Fruit fly (Drosophila melanogaster): ENCODE results near the gene RpL27.

RpL27 gene

DNA sequence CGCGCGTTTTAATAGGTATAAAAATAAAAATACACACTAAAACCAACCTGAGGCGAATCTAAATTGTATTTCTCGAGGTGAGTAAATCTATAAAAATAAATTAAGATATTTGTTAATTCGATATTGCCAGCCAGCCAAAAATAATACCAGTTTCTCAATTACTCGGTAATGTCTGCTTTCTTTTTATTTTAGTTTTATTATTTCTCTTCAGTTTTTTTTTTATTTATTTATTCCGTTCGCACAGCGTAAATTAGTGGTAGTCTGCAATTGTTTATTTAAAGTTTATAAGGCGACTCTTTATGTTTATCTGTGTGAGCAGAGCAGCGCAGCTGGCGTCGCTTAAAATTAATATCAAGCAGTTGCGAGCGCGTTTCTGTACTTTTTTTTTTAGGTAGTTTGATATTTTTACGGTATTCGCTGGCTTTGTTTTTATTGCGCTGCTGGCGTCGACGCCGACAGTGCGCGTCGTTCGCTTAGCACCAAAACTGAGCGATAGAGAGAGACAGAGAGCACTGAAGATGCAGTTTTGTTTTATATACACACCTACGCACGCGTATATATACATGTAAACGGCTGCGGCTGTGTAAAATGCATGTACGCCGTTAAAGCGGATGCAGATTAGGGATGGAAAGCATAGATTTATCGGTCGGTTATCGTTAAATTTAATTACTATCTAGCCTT lies 37.1 kb downstream of the RpL27 start (continued):
- no peak; the same call in 1 of the 2 replicates for TF ChIP-seq E2f2 (GFP tag; IDR thresholded peaks at IDR 0.05)
- TF ChIP-seq CG16813 (GFP tag; IDR thresholded peaks at IDR 0.05; ENCODE audit: partially characterized antibody) = peak; percentile 77
- TF ChIP-seq CG10147 (GFP tag; optimal IDR thresholded peaks at IDR 0.05) = no peak
- no peak for TF ChIP-seq CG1529 (GFP tag; optimal IDR thresholded peaks at IDR 0.05)
- TF ChIP-seq zf30C (GFP tag; optimal IDR thresholded peaks at IDR 0.05) = no peak
- no peak for TF ChIP-seq CG34422 (GFP tag; IDR thresholded peaks at IDR 0.05)
- peak; percentile 29 for TF ChIP-seq CG2875 (GFP tag; optimal IDR thresholded peaks at IDR 0.05)
- TF ChIP-seq CG1233 (GFP tag; optimal IDR thresholded peaks at IDR 0.05) = peak; percentile 37
- TF ChIP-seq YL-1 (GFP tag; optimal IDR thresholded peaks at IDR 0.05) = peak; percentile 42
- peak; percentile 70 for TF ChIP-seq ewg (GFP tag; optimal IDR thresholded peaks at IDR 0.05)
- TF ChIP-seq Blimp-1 (GFP tag; optimal IDR thresholded peaks at IDR 0.05) = no peak
- TF ChIP-seq CG8388 (GFP tag; optimal IDR thresholded peaks at IDR 0.05) = no peak
- 0 out of 2 replicates have a peak, but pooled peaks have one; percentile 27 for TF ChIP-seq ssp (GFP tag; IDR thresholded peaks at IDR 0.05)
- no peak for TF ChIP-seq CG3065 (GFP tag; optimal IDR thresholded peaks at IDR 0.05)
- peak; percentile 22 for TF ChIP-seq CG6765 (GFP tag; optimal IDR thresholded peaks at IDR 0.05)
- TF ChIP-seq sim (GFP tag; IDR thresholded peaks at IDR 0.05) = no peak
- no peak for TF ChIP-seq ham (GFP tag; IDR thresholded peaks at IDR 0.05)
- no peak for TF ChIP-seq z (GFP tag; IDR thresholded peaks at IDR 0.05)
- peak; percentile 13 for TF ChIP-seq Myb (GFP tag; optimal IDR thresholded peaks at IDR 0.05)
- no peak for TF ChIP-seq cato (GFP tag; optimal IDR thresholded peaks at IDR 0.05; ENCODE audit: borderline replicate concordance)
- no peak for TF ChIP-seq HLH54F (GFP tag; optimal IDR thresholded peaks at IDR 0.05)
- TF ChIP-seq Antp (GFP tag; optimal IDR thresholded peaks at IDR 0.05) = no peak
- TF ChIP-seq CG14965 (GFP tag; optimal IDR thresholded peaks at IDR 0.05; ENCODE audit: borderline replicate concordance) = no peak
- TF ChIP-seq CG3281 (GFP tag; optimal IDR thresholded peaks at IDR 0.05) = no peak
- TF ChIP-seq CG6254 (GFP tag; optimal IDR thresholded peaks at IDR 0.05) = peak; percentile 27
- no peak for TF ChIP-seq CG18599 (GFP tag; optimal IDR thresholded peaks at IDR 0.05)
- 0 out of 3 replicates have a peak, but pooled peaks have one; percentile 55 for TF ChIP-seq CG2199 (GFP tag; IDR thresholded peaks at IDR 0.05)
- no peak for TF ChIP-seq gsb (GFP tag; IDR thresholded peaks at IDR 0.05)
- TF ChIP-seq Ets65A (GFP tag) = peak; percentile 88
- no peak for TF ChIP-seq mam (GFP tag; optimal IDR thresholded peaks at IDR 0.05)
- no peak for TF ChIP-seq CG4328 (GFP tag; optimal IDR thresholded peaks at IDR 0.05)
- TF ChIP-seq CG7357 (GFP tag; IDR thresholded peaks at IDR 0.05) = no peak
- TF ChIP-seq CG2678 (tag; optimal IDR thresholded peaks at IDR 0.05) = no peak
- no peak for TF ChIP-seq tio (GFP tag; optimal IDR thresholded peaks at IDR 0.05)
- TF ChIP-seq crc (GFP tag; optimal IDR thresholded peaks at IDR 0.05) = no peak
- TF ChIP-seq hbn (GFP tag; IDR thresholded peaks at IDR 0.05; ENCODE audit: partially characterized antibody) = peak; percentile 55; the same call in 1 of the 2 replicates
- no peak for TF ChIP-seq slbo (GFP tag; IDR thresholded peaks at IDR 0.05)
- TF ChIP-seq Hey (tag; optimal IDR thresholded peaks at IDR 0.05) = no peak
- TF ChIP-seq fd102C (GFP tag; optimal IDR thresholded peaks at IDR 0.05) = no peak
- TF ChIP-seq Doc3 (GFP tag; IDR thresholded peaks at IDR 0.05; ENCODE audit: partially characterized antibody) = peak; percentile 52; the same call in 2 of the 3 replicates
- TF ChIP-seq fru (optimal IDR thresholded peaks at IDR 0.05) = no peak
- peak; percentile 85 for TF ChIP-seq CG14860 (GFP tag; IDR thresholded peaks at IDR 0.05; ENCODE audit: partially characterized antibody)
- no peak for TF ChIP-seq Hmx (GFP tag; optimal IDR thresholded peaks at IDR 0.05)
- no peak for TF ChIP-seq run (tag; optimal IDR thresholded peaks at IDR 0.05)
- no peak for TF ChIP-seq br (optimal IDR thresholded peaks at IDR 0.05)
- peak; percentile 38; the same call in 1 of the 2 replicates for TF ChIP-seq inv (GFP tag; IDR thresholded peaks at IDR 0.05; ENCODE audit: partially characterized antibody)
- no peak for TF ChIP-seq sc (optimal IDR thresholded peaks at IDR 0.05)
- no peak for TF ChIP-seq sc (GFP tag; optimal IDR thresholded peaks at IDR 0.05)
- no peak for TF ChIP-seq CG18764 (GFP tag; optimal IDR thresholded peaks at IDR 0.05)
- no peak for TF ChIP-seq CG12155 (GFP tag; optimal IDR thresholded peaks at IDR 0.05)

All from whole organism, embryonic.